Worm (Caenorhabditis elegans) whole organism, L2 larva: ENCODE results near the gene K03B4.2.
A peak's percentile ranks its signal among the peaks of the same experiment; 100 is the strongest.

Source experiments
- C34F6.9 ChIP-seq: fragments of 150-350 bp; optimal IDR thresholded peaks from 2 replicates; lab custom pipeline; 2014; ENCODE audit warnings: missing biosample characterization, missing genetic modification characterization
- F13H6.1 ChIP-seq: sonication (generic microtip); optimal IDR thresholded peaks from 2 replicates; lab custom pipeline; 2016; ENCODE audit warnings: missing genetic modification characterization, missing compliant biosample characterization
- R02D3.7 ChIP-seq: fragments of 150-350 bp; optimal IDR thresholded peaks from 2 replicates; lab custom pipeline; 2014; ENCODE audit warnings: missing biosample characterization, missing genetic modification characterization
- Y55F3AM.14 ChIP-seq: fragments of 200-800 bp; sonication (Bioruptor generic); optimal IDR thresholded peaks from 2 replicates; lab custom pipeline; 2018; ENCODE audit warnings: mild to moderate bottlenecking, missing genetic modification characterization, missing compliant biosample characterization
- ZK546.5 ChIP-seq: sonication (generic microtip); optimal IDR thresholded peaks from 2 replicates; lab custom pipeline; 2017; ENCODE audit warnings: missing biosample characterization, missing genetic modification characterization
- alr-1 ChIP-seq: fragments of 150-350 bp; optimal IDR thresholded peaks from 2 replicates; lab custom pipeline; 2014; ENCODE audit warnings: missing biosample characterization, missing genetic modification characterization
- aly-2 ChIP-seq: fragments of 150-350 bp; optimal IDR thresholded peaks from 2 replicates; lab custom pipeline; 2014; ENCODE audit warnings: missing biosample characterization, missing genetic modification characterization
- ama-1 ChIP-seq: fragments of 150-350 bp; optimal IDR thresholded peaks from 2 replicates; lab custom pipeline; 2018; ENCODE audit warnings: inconsistent platforms
- blmp-1 ChIP-seq: sonication (generic microtip); optimal IDR thresholded peaks from 2 replicates; lab custom pipeline; 2017; ENCODE audit warnings: missing genetic modification characterization, mild to moderate bottlenecking, missing compliant biosample characterization, antibody characterized with exemption, moderate library complexity; ENCODE audit not compliant: insufficient read depth
- ceh-16 ChIP-seq: fragments of 150-350 bp; optimal IDR thresholded peaks from 2 replicates; lab custom pipeline; 2014; ENCODE audit warnings: missing biosample characterization, missing genetic modification characterization
- ceh-82 ChIP-seq: fragments of 150-350 bp; optimal IDR thresholded peaks from 2 replicates; lab custom pipeline; 2014; ENCODE audit warnings: missing biosample characterization, missing genetic modification characterization
- crh-2 ChIP-seq: sonication (generic microtip); optimal IDR thresholded peaks from 2 replicates; lab custom pipeline; 2017; ENCODE audit warnings: missing biosample characterization, missing genetic modification characterization
- dmd-4 ChIP-seq: sonication (generic microtip); optimal IDR thresholded peaks from 2 replicates; lab custom pipeline; 2017; ENCODE audit warnings: missing biosample characterization, missing genetic modification characterization
- egl-27 ChIP-seq: sonication (generic microtip); optimal IDR thresholded peaks from 3 replicates; lab custom pipeline; 2017; ENCODE audit warnings: missing biosample characterization, missing genetic modification reagents, missing genetic modification characterization
- elt-1 ChIP-seq: fragments of 150-350 bp; optimal IDR thresholded peaks from 2 replicates; lab custom pipeline; 2014; ENCODE audit warnings: missing biosample characterization, missing genetic modification characterization
- elt-3 ChIP-seq: sonication (generic microtip); optimal IDR thresholded peaks from 2 replicates; lab custom pipeline; 2017; ENCODE audit warnings: missing biosample characterization, missing genetic modification characterization
- fos-1 ChIP-seq: fragments of 150-350 bp; optimal IDR thresholded peaks from 2 replicates; lab custom pipeline; 2014; ENCODE audit warnings: missing biosample characterization, missing genetic modification characterization
- lin-13 ChIP-seq: fragments of 150-350 bp; optimal IDR thresholded peaks from 2 replicates; lab custom pipeline; 2014; ENCODE audit warnings: missing biosample characterization, missing genetic modification reagents, missing genetic modification characterization
- lin-39 ChIP-seq: fragments of 150-350 bp; optimal IDR thresholded peaks from 2 replicates; lab custom pipeline; 2014; ENCODE audit warnings: missing biosample characterization, missing genetic modification reagents, missing genetic modification characterization
- lsy-2 ChIP-seq, 2 experiments: fragments of 150-350 bp in 1 of 2; sonication (generic microtip) in 1 of 2; optimal IDR thresholded peaks; 2 replicates each; lab custom pipeline; 2014 to 2017; ENCODE audit warnings: missing biosample characterization in 2 of 2, missing genetic modification characterization in 2 of 2
- mab-5 ChIP-seq: fragments of 150-350 bp; optimal IDR thresholded peaks from 2 replicates; lab custom pipeline; 2014; ENCODE audit warnings: missing biosample characterization, missing genetic modification characterization
- mbf-1 ChIP-seq: sonication (generic microtip); optimal IDR thresholded peaks from 2 replicates; lab custom pipeline; 2017; ENCODE audit warnings: missing biosample characterization, missing genetic modification characterization
- mdl-1 ChIP-seq, 2 experiments: fragments of 150-350 bp in 1 of 2; sonication (generic microtip) in 1 of 2; optimal IDR thresholded peaks; 2 replicates each; lab custom pipeline; 2017; ENCODE audit warnings: missing biosample characterization in 2 of 2, missing genetic modification characterization in 2 of 2
- nhr-10 ChIP-seq: sonication (generic microtip); optimal IDR thresholded peaks from 2 replicates; lab custom pipeline; 2017; ENCODE audit warnings: missing biosample characterization, missing genetic modification characterization
- nhr-11 ChIP-seq: fragments of 150-350 bp; optimal IDR thresholded peaks from 2 replicates; lab custom pipeline; 2014; ENCODE audit warnings: missing biosample characterization, missing genetic modification characterization
- nhr-12 ChIP-seq: fragments of 150-350 bp; optimal IDR thresholded peaks from 2 replicates; lab custom pipeline; 2014; ENCODE audit warnings: missing biosample characterization, missing genetic modification characterization
- nhr-129 ChIP-seq: fragments of 150-350 bp; optimal IDR thresholded peaks from 2 replicates; lab custom pipeline; 2014; ENCODE audit warnings: missing biosample characterization, missing genetic modification characterization
- nhr-21 ChIP-seq: fragments of 150-350 bp; optimal IDR thresholded peaks from 2 replicates; lab custom pipeline; 2014; ENCODE audit warnings: missing biosample characterization, missing genetic modification characterization
- nhr-23 ChIP-seq: fragments of 150-350 bp; optimal IDR thresholded peaks from 2 replicates; lab custom pipeline; 2014; ENCODE audit warnings: missing biosample characterization, missing genetic modification reagents, missing genetic modification characterization
- nhr-237 ChIP-seq: fragments of 150-350 bp; optimal IDR thresholded peaks from 2 replicates; lab custom pipeline; 2014; ENCODE audit warnings: missing biosample characterization, missing genetic modification characterization
- nhr-25 ChIP-seq: fragments of 150-350 bp; sonication (generic microtip); optimal IDR thresholded peaks from 3 replicates; lab custom pipeline; 2014; ENCODE audit warnings: missing biosample characterization, missing genetic modification characterization
- nhr-6 ChIP-seq: fragments of 150-350 bp; optimal IDR thresholded peaks from 2 replicates; lab custom pipeline; 2014; ENCODE audit warnings: missing biosample characterization, missing genetic modification characterization
- peb-1 ChIP-seq: fragments of 150-350 bp; optimal IDR thresholded peaks from 2 replicates; lab custom pipeline; 2014; ENCODE audit warnings: missing biosample characterization, missing genetic modification characterization
- sem-4 ChIP-seq: fragments of 150-350 bp; optimal IDR thresholded peaks from 2 replicates; lab custom pipeline; 2014; ENCODE audit warnings: missing biosample characterization, missing genetic modification reagents, missing genetic modification characterization
- skn-1 ChIP-seq: sonication (generic microtip); optimal IDR thresholded peaks from 2 replicates; lab custom pipeline; 2017; ENCODE audit warnings: missing biosample characterization, missing genetic modification characterization
- sma-3 ChIP-seq: sonication (generic microtip); optimal IDR thresholded peaks from 2 replicates; lab custom pipeline; 2016; ENCODE audit warnings: missing genetic modification reagents, missing genetic modification characterization, missing compliant biosample characterization
- sma-9 ChIP-seq, 2 experiments: fragments of 150-350 bp in 1 of 2; sonication (generic microtip) in 1 of 2; optimal IDR thresholded peaks; 2 replicates each; lab custom pipeline; 2014 to 2016; ENCODE audit warnings: missing genetic modification characterization in 2 of 2, mild to moderate bottlenecking in 1 of 2, missing biosample characterization in 1 of 2, missing compliant biosample characterization in 1 of 2, missing genetic modification reagents in 1 of 2, moderate library complexity in 1 of 2
- snpc-4 ChIP-seq: fragments of 150-350 bp; optimal IDR thresholded peaks from 2 replicates; lab custom pipeline; 2014; ENCODE audit warnings: missing biosample characterization, missing genetic modification characterization
- unc-39 ChIP-seq: fragments of 150-350 bp; optimal IDR thresholded peaks from 2 replicates; lab custom pipeline; 2014; ENCODE audit warnings: missing biosample characterization, missing genetic modification characterization
- unc-62 ChIP-seq: fragments of 150-350 bp; optimal IDR thresholded peaks from 2 replicates; lab custom pipeline; 2014; ENCODE audit warnings: missing biosample characterization, missing genetic modification reagents, missing genetic modification characterization
- ztf-1 ChIP-seq: fragments of 200-800 bp; sonication (Bioruptor generic); conservative IDR thresholded peaks from 2 replicates; pipeline ENCODE4 v1.3.6; 2022; ENCODE audit warnings: missing genetic modification characterization, missing compliant biosample characterization
- ztf-11 ChIP-seq: sonication (generic microtip); optimal IDR thresholded peaks from 2 replicates; lab custom pipeline; 2017; ENCODE audit warnings: missing biosample characterization, missing genetic modification characterization
- ztf-4 ChIP-seq: fragments of 150-350 bp; optimal IDR thresholded peaks from 2 replicates; lab custom pipeline; 2014; ENCODE audit warnings: missing biosample characterization, missing genetic modification characterization

Gene K03B4.2

DNA sequence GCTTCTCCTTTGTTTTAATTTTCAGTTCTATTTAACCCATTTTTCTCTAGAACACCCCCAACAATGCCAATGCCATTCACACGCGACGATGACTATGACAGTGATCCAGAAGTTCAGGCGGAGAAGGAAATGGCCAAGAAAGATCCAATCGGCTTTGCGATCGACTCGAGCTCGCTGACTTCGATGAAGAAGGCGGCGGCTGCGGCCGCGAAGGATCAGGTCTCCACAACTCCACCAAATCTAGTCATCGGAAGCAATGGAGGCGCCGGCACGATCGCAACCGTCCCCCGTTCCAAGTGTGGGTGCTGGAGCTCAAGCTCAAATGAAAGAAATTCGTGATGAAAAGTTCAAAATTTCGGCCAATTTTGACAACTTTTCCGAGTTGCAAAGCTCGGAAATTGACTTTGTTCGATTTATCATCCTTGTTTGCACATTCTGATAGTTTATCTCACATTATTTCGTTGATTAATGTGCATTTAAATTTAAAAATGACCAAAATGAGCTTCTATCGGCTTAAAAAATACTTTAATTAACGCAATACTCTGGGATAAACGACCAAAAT is at the start of gene K03B4.2:
Gene K03B4.2, plus strand, starts transcription at position 51 of the 562 bp plus-strand sequence.
- TF ChIP-seq nhr-11 (tag; lab: Kevin White, UChicago) (no peak), ama-1 (lab: Kevin White, UChicago) (peak; percentile 31), mab-5 (no peak), nhr-129 (tag; lab: Kevin White, UChicago) (no peak), mbf-1 (tag; lab: Kevin White, UChicago) (no peak), Y55F3AM.14 (GFP tag; lab: Kevin White, UChicago) (peak; percentile 33), sem-4 (no peak), ztf-4 (tag; lab: Kevin White, UChicago) (no peak), ceh-16 (tag; lab: Kevin White, UChicago) (no peak), F13H6.1 (no peak), egl-27 (tag; lab: Kevin White, UChicago) (no peak), crh-2 (tag; lab: Kevin White, UChicago) (peak; percentile 2)

DNA sequence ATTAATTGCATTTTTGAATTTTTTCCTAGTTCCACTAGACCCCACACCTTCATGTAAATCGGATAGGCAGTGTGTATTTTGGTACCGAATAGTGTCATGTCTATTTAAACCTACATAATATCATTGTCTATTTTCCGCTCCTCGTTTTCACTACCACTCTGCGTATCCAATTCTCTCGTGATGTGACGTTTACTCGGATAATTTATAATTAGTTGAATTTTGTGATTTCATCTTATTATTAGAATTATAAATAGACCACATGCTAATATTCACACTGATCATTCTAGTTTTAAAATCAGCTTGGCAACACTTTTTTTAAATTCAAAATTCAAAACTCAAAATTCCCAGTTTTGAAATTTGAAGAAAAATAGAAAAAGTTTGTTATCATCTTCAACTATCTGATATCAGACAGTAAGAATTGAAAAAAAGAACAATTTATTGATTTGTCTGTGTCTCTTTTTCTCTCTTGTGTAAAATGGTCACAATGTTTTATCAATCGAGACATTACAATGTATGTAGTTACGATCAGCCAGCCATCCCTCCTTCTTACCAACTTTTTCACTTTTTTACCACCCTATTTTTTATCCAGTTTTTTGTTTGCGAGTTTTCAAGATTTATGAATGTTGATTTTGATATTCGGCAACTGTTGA is 47.2 kb upstream of the K03B4.2 start:
- TF ChIP-seq C34F6.9 (tag; lab: Kevin White, UChicago) (no peak), unc-62 (GFP tag; lab: Kevin White, UChicago) (no peak), nhr-25 (tag; lab: Kevin White, UChicago) (peak; percentile 23), fos-1 (tag; lab: Kevin White, UChicago) (peak; percentile 52)
- TF ChIP-seq, all 48 proteins: peak for 2

DNA sequence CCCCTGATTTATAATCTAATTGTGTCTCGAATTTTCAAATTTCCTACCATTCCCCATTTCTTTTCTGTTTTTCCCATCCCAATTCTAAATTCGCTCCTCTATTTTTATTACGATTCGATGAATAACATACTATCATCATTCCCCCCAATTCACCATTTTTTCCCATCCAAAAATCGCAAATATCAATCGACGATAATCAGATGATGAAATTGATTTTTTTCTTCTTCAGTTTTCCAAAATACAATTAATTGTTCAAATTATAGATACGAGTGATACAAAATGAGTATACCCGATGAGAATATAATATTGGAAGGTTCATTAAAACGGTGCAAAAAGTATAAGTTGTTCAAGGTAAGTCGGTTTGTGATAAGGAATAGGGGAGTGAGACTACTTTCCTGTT is 45.1 kb upstream of the K03B4.2 start, which contains the start of gene soc-1:
Gene soc-1, plus strand, starts transcription at position 262 of the 400 bp plus-strand sequence.
- peak; percentile 69 for TF ChIP-seq nhr-129 (tag; lab: Kevin White, UChicago)
- TF ChIP-seq alr-1 (tag; lab: Kevin White, UChicago) = no peak
- TF ChIP-seq ZK546.5 (tag; lab: Kevin White, UChicago) = no peak

DNA sequence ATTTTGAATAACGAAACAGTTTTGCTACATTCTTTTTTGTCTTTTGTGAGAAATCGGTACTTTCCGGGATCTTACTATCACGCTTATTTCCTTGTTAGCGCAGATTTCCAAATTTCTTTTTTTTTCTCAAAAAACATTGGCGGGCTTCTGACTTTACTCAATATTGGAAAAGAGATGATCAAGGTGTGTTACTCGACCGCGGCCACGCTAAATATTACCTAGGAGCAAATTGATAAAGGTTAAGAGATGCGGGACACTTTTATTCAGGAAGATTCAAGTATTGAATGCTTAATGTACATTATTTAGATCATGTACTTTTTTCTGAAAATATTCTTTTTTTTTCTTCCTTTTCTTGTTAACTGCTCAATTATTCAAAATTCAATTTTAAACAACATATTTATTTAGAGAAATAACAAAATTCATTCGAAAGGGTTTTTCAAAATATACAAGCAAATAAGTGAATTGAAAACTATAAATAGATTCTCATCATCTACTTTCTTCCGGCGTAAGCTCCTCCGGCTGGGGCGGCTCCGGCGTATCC is 40.4 kb upstream of the K03B4.2 start:
- no peak for TF ChIP-seq unc-62 (GFP tag; lab: Kevin White, UChicago)
- peak; percentile 19 for TF ChIP-seq nhr-21 (tag; lab: Kevin White, UChicago)
- no peak for TF ChIP-seq nhr-23
- TF ChIP-seq snpc-4 (tag; lab: Kevin White, UChicago) = no peak
- TF ChIP-seq ztf-11 (tag; lab: Kevin White, UChicago) = no peak
- TF ChIP-seq elt-3 (tag; lab: Kevin White, UChicago) = no peak
- no peak for TF ChIP-seq nhr-12 (tag; lab: Kevin White, UChicago)
- TF ChIP-seq blmp-1 (tag; lab: Kevin White, UChicago) = no peak
- no peak for TF ChIP-seq alr-1 (tag; lab: Kevin White, UChicago)
- no peak for TF ChIP-seq unc-39 (tag; lab: Kevin White, UChicago)
- TF ChIP-seq nhr-25 (tag; lab: Kevin White, UChicago) = peak; percentile 63
- no peak for TF ChIP-seq R02D3.7 (tag; lab: Kevin White, UChicago)
- no peak for TF ChIP-seq nhr-6 (tag; lab: Kevin White, UChicago)
- TF ChIP-seq egl-27 (tag; lab: Kevin White, UChicago) = no peak
- TF ChIP-seq lin-39 (tag; lab: Kevin White, UChicago) = no peak
- peak; percentile 47 for TF ChIP-seq Y55F3AM.14 (GFP tag; lab: Kevin White, UChicago)
- TF ChIP-seq crh-2 (tag; lab: Kevin White, UChicago) = no peak
- no peak for TF ChIP-seq mbf-1 (tag; lab: Kevin White, UChicago)
- no peak for TF ChIP-seq nhr-237 (tag; lab: Kevin White, UChicago)
- TF ChIP-seq sma-3 = no peak
- TF ChIP-seq ZK546.5 (tag; lab: Kevin White, UChicago) = no peak
- TF ChIP-seq ceh-16 (tag; lab: Kevin White, UChicago) = no peak
- TF ChIP-seq nhr-10 = no peak
- TF ChIP-seq lsy-2 (tag; optimal IDR thresholded peaks at IDR 0.05; lab: Kevin White, UChicago) = no peak
- TF ChIP-seq peb-1 (tag; lab: Kevin White, UChicago) = no peak
- no peak for TF ChIP-seq ztf-1
- TF ChIP-seq nhr-11 (tag; lab: Kevin White, UChicago) = peak; percentile 17
- no peak for TF ChIP-seq nhr-129 (tag; lab: Kevin White, UChicago)
- no peak for TF ChIP-seq ceh-82 (tag; lab: Kevin White, UChicago)
- TF ChIP-seq mdl-1 (tag; optimal IDR thresholded peaks at IDR 0.05; lab: Kevin White, UChicago) = no peak
- TF ChIP-seq aly-2 (tag; lab: Kevin White, UChicago) = no peak
- TF ChIP-seq C34F6.9 (tag; lab: Kevin White, UChicago) = no peak
- TF ChIP-seq dmd-4 (tag; lab: Kevin White, UChicago) = no peak
- peak; percentile 79 for TF ChIP-seq ama-1 (lab: Kevin White, UChicago)
- no peak for TF ChIP-seq skn-1 (tag; lab: Kevin White, UChicago)
- no peak for TF ChIP-seq elt-1 (tag; lab: Kevin White, UChicago)
- no peak for TF ChIP-seq lin-13 (GFP tag; lab: Kevin White, UChicago)
- TF ChIP-seq sma-9 (GFP tag; optimal IDR thresholded peaks at IDR 0.05; lab: Kevin White, UChicago) = no peak
- no peak for TF ChIP-seq sma-9 (tag; optimal IDR thresholded peaks at IDR 0.05; lab: Kevin White, UChicago)
- TF ChIP-seq ztf-4 (tag; lab: Kevin White, UChicago) = no peak
